Worm (Caenorhabditis elegans) whole organism, late embryonic: ENCODE results near the gene dcn-1.

Source experiments
- K09A11.1 ChIP-seq: sonication (generic microtip); optimal IDR thresholded peaks from 2 replicates; lab custom pipeline; 2017; ENCODE audit warnings: antibody characterized with exemption, mild to moderate bottlenecking, missing genetic modification characterization, missing compliant biosample characterization; ENCODE audit not compliant: insufficient read depth
- T23F11.4 ChIP-seq: fragments of 200-800 bp; sonication (Bioruptor generic); optimal IDR thresholded peaks from 2 replicates; lab custom pipeline; 2018; ENCODE audit warnings: mild to moderate bottlenecking, missing genetic modification characterization, missing compliant biosample characterization
- dmd-4 ChIP-seq: sonication (generic microtip); optimal IDR thresholded peaks from 2 replicates; lab custom pipeline; 2016; ENCODE audit warnings: borderline replicate concordance, missing genetic modification characterization, missing compliant biosample characterization
- eyg-1 ChIP-seq: sonication (generic microtip); optimal IDR thresholded peaks from 2 replicates; lab custom pipeline; 2016; ENCODE audit warnings: missing genotype, missing genetic modification characterization, missing compliant biosample characterization
- fkh-10 ChIP-seq: fragments of 150-350 bp; optimal IDR thresholded peaks from 2 replicates; lab custom pipeline; 2014; ENCODE audit warnings: missing biosample characterization, missing genetic modification reagents, missing genetic modification characterization
- lim-6 ChIP-seq: sonication (generic microtip); optimal IDR thresholded peaks from 2 replicates; lab custom pipeline; 2016; ENCODE audit warnings: missing genetic modification characterization, missing compliant biosample characterization
- odd-2 ChIP-seq: sonication (generic microtip); optimal IDR thresholded peaks from 2 replicates; lab custom pipeline; 2017; ENCODE audit warnings: antibody characterized with exemption, mild to moderate bottlenecking, missing genetic modification characterization, missing compliant biosample characterization
- unc-55 ChIP-seq: sonication (generic microtip); optimal IDR thresholded peaks from 2 replicates; lab custom pipeline; 2017; ENCODE audit warnings: missing biosample characterization, missing genetic modification reagents, missing genetic modification characterization

DNA sequence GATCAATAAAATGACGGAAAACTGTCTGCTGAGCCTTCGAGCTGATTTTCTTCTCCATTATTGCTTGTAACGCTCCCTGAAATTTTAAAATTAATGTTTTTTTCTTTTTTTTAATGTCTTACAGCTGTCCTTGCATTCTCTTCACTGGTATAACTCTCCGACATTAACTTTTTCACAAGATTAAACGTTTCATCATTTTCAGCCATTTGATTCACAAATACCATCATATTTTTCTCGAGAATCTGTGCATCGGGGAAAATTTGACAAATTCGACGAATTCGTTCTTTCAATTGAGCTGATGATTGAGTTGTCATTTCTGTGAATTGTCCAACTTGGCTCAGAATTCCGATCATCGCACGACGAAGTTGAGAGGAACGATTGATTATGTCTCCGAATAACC, 4.4 kb upstream of the dcn-1 start:
- TF ChIP-seq dmd-4: no peak
- TF ChIP-seq lim-6: no peak
- TF ChIP-seq fkh-10 (GFP tag; lab: Kevin White, UChicago): no peak
- no peak for TF ChIP-seq T23F11.4 (GFP tag; lab: Kevin White, UChicago)
- no peak for TF ChIP-seq eyg-1
- TF ChIP-seq odd-2 (tag; lab: Kevin White, UChicago): no peak
- no peak for TF ChIP-seq unc-55 (GFP tag; lab: Kevin White, UChicago)
- TF ChIP-seq K09A11.1 (tag; lab: Kevin White, UChicago): no peak
